Worm (Caenorhabditis elegans): ENCODE measurements around the gene C14C10.5.

C14C10.5 gene

ce11 chrV:12611029-12611428, 11.0 kb downstream of the C14C10.5 start, which contains the start of gene cubn-1:
TSS of gene cubn-1 (plus strand) at chrV:12611329.
- TF ChIP-seq pes-1 (GFP tag; IDR thresholded peaks at IDR 0.05): no peak

- TF ChIP-seq scrt-1 (GFP tag; IDR thresholded peaks at IDR 0.05) (no peak), ceh-36 (tag; optimal IDR thresholded peaks at IDR 0.05) (no peak), F13C5.2 (tag; optimal IDR thresholded peaks at IDR 0.05) (no peak), hmg-4 (GFP tag; optimal IDR thresholded peaks at IDR 0.05) (no peak), pes-1 (GFP tag; IDR thresholded peaks at IDR 0.05) (no peak), sea-1 (GFP tag; conservative IDR thresholded peaks at IDR 0.05) (no peak), tbx-11 (GFP tag; IDR thresholded peaks at IDR 0.05) (no peak), ceh-13 (GFP tag; optimal IDR thresholded peaks at IDR 0.05) (no peak), B0310.2 (tag; optimal IDR thresholded peaks at IDR 0.05) (no peak), aly-1 (tag; optimal IDR thresholded peaks at IDR 0.05) (no peak), tbx-37 (GFP tag; conservative IDR thresholded peaks at IDR 0.05) (no peak), tra-4 (tag; optimal IDR thresholded peaks at IDR 0.05) (no peak), flt-1 (GFP tag; IDR thresholded peaks at IDR 0.05) (no peak), hnd-1 (tag; optimal IDR thresholded peaks at IDR 0.05) (no peak)
Measured at ce11 chrV:12612118-12612517, 12.1 kb downstream of the C14C10.5 start, which contains the start of gene cyc-2.2. TSS of gene cyc-2.2 (minus strand) at chrV:12612218.

- TF ChIP-seq hmbx-1 (tag; optimal IDR thresholded peaks at IDR 0.05) (no peak), sea-1 (GFP tag; conservative IDR thresholded peaks at IDR 0.05) (no peak), hnd-1 (tag; optimal IDR thresholded peaks at IDR 0.05) (no peak), B0310.2 (tag; optimal IDR thresholded peaks at IDR 0.05) (no peak), tra-4 (tag; optimal IDR thresholded peaks at IDR 0.05) (no peak), scrt-1 (GFP tag; IDR thresholded peaks at IDR 0.05) (no peak), tbx-11 (GFP tag; IDR thresholded peaks at IDR 0.05) (no peak), ama-1 (optimal IDR thresholded peaks at IDR 0.05) (no peak), hmg-4 (GFP tag; optimal IDR thresholded peaks at IDR 0.05) (no peak), ceh-36 (tag; optimal IDR thresholded peaks at IDR 0.05) (no peak), ets-7 (tag; optimal IDR thresholded peaks at IDR 0.05) (no peak), F13C5.2 (tag; optimal IDR thresholded peaks at IDR 0.05) (no peak), tbx-37 (GFP tag; conservative IDR thresholded peaks at IDR 0.05) (no peak), ceh-13 (GFP tag; optimal IDR thresholded peaks at IDR 0.05) (no peak), aly-1 (tag; optimal IDR thresholded peaks at IDR 0.05) (no peak), pes-1 (GFP tag; IDR thresholded peaks at IDR 0.05) (no peak)
Measured at ce11 chrV:12624371-12624770, 24.4 kb downstream of the C14C10.5 start, which contains the start of gene F56H9.9. TSS of gene F56H9.9 (minus strand) at chrV:12624471.

ce11 chrV:12629743-12630142, 29.8 kb downstream of the C14C10.5 start, which contains the start of gene F56H9.6:
TSS of gene F56H9.6 (minus strand) at chrV:12629843.
- TF ChIP-seq ets-7 (tag; optimal IDR thresholded peaks at IDR 0.05) (no peak), pes-1 (GFP tag; IDR thresholded peaks at IDR 0.05) (no peak), aly-1 (tag; optimal IDR thresholded peaks at IDR 0.05) (no peak), ama-1 (optimal IDR thresholded peaks at IDR 0.05) (no peak), scrt-1 (GFP tag; IDR thresholded peaks at IDR 0.05) (no peak), hmbx-1 (tag; optimal IDR thresholded peaks at IDR 0.05) (no peak), tra-4 (tag; optimal IDR thresholded peaks at IDR 0.05) (no peak), ceh-13 (GFP tag; optimal IDR thresholded peaks at IDR 0.05) (no peak), F13C5.2 (tag; optimal IDR thresholded peaks at IDR 0.05) (no peak), sea-1 (GFP tag; conservative IDR thresholded peaks at IDR 0.05) (no peak), tbx-37 (GFP tag; conservative IDR thresholded peaks at IDR 0.05) (no peak), hmg-4 (GFP tag; optimal IDR thresholded peaks at IDR 0.05) (no peak), hnd-1 (tag; optimal IDR thresholded peaks at IDR 0.05) (no peak), flt-1 (GFP tag; IDR thresholded peaks at IDR 0.05) (no peak), ceh-36 (tag; optimal IDR thresholded peaks at IDR 0.05) (no peak), B0310.2 (tag; optimal IDR thresholded peaks at IDR 0.05) (no peak)

ce11 chrV:12632048-12632447, 32.1 kb downstream of the C14C10.5 start, which contains the start of gene srx-113:
TSS of gene srx-113 (minus strand) at chrV:12632148.
- TF ChIP-seq hmbx-1 (tag; optimal IDR thresholded peaks at IDR 0.05): no peak

- TF ChIP-seq tbx-11 (GFP tag; IDR thresholded peaks at IDR 0.05) (peak; percentile 56; the same call in 1 of the 2 replicates), B0310.2 (tag; optimal IDR thresholded peaks at IDR 0.05) (no peak)
Measured at ce11 chrV:12633046-12633445, 33.1 kb downstream of the C14C10.5 start.

- TF ChIP-seq sea-1 (GFP tag; conservative IDR thresholded peaks at IDR 0.05) (no peak), aly-1 (tag; optimal IDR thresholded peaks at IDR 0.05) (no peak), tbx-11 (GFP tag; IDR thresholded peaks at IDR 0.05) (no peak)
Measured at ce11 chrV:12634050-12634449, 34.1 kb downstream of the C14C10.5 start.

ce11 chrV:12634746-12635145, 34.8 kb downstream of the C14C10.5 start:
- no peak for TF ChIP-seq tra-4 (tag; optimal IDR thresholded peaks at IDR 0.05)
- no peak for TF ChIP-seq hmbx-1 (tag; optimal IDR thresholded peaks at IDR 0.05)
- no peak for TF ChIP-seq aly-1 (tag; optimal IDR thresholded peaks at IDR 0.05)
- no peak for TF ChIP-seq ets-7 (tag; optimal IDR thresholded peaks at IDR 0.05)
- TF ChIP-seq tbx-11 (GFP tag; IDR thresholded peaks at IDR 0.05): no peak
- no peak for TF ChIP-seq F13C5.2 (tag; optimal IDR thresholded peaks at IDR 0.05)
- TF ChIP-seq ceh-36 (tag; optimal IDR thresholded peaks at IDR 0.05): no peak
- TF ChIP-seq hnd-1 (tag; optimal IDR thresholded peaks at IDR 0.05): no peak
- no peak for TF ChIP-seq sea-1 (GFP tag; conservative IDR thresholded peaks at IDR 0.05)

- no peak for TF ChIP-seq tra-4 (tag; optimal IDR thresholded peaks at IDR 0.05)
- TF ChIP-seq ceh-36 (tag; optimal IDR thresholded peaks at IDR 0.05): no peak
- no peak for TF ChIP-seq hmg-4 (GFP tag; optimal IDR thresholded peaks at IDR 0.05)
- no peak for TF ChIP-seq tbx-37 (GFP tag; conservative IDR thresholded peaks at IDR 0.05)
- TF ChIP-seq tbx-11 (GFP tag; IDR thresholded peaks at IDR 0.05): no peak
- no peak for TF ChIP-seq scrt-1 (GFP tag; IDR thresholded peaks at IDR 0.05)
- no peak for TF ChIP-seq ceh-13 (GFP tag; optimal IDR thresholded peaks at IDR 0.05)
- TF ChIP-seq ets-7 (tag; optimal IDR thresholded peaks at IDR 0.05): no peak
- no peak for TF ChIP-seq flt-1 (GFP tag; IDR thresholded peaks at IDR 0.05)
- TF ChIP-seq F13C5.2 (tag; optimal IDR thresholded peaks at IDR 0.05): no peak
- no peak for TF ChIP-seq hmbx-1 (tag; optimal IDR thresholded peaks at IDR 0.05)
- no peak for TF ChIP-seq B0310.2 (tag; optimal IDR thresholded peaks at IDR 0.05)
- TF ChIP-seq sea-1 (GFP tag; conservative IDR thresholded peaks at IDR 0.05): no peak
- no peak for TF ChIP-seq ama-1 (optimal IDR thresholded peaks at IDR 0.05)
- no peak for TF ChIP-seq pes-1 (GFP tag; IDR thresholded peaks at IDR 0.05)
- no peak for TF ChIP-seq hnd-1 (tag; optimal IDR thresholded peaks at IDR 0.05)
- no peak for TF ChIP-seq aly-1 (tag; optimal IDR thresholded peaks at IDR 0.05)
Measured at ce11 chrV:12635218-12635617, 35.2 kb downstream of the C14C10.5 start.
